Worm (Caenorhabditis elegans): Measurements from ENCODE around the gene rpl-18.

rpl-18 gene

ce11 chrIV:13764708-13765107 lies 13.0 kb upstream of the rpl-18 start:
- no peak for TF ChIP-seq hmg-4 (GFP tag; optimal IDR thresholded peaks at IDR 0.05)
- no peak for TF ChIP-seq ceh-36 (tag; optimal IDR thresholded peaks at IDR 0.05)
- no peak for TF ChIP-seq ets-7 (tag; optimal IDR thresholded peaks at IDR 0.05)
- no peak for TF ChIP-seq flt-1 (GFP tag; IDR thresholded peaks at IDR 0.05)
- no peak for TF ChIP-seq ceh-13 (GFP tag; optimal IDR thresholded peaks at IDR 0.05)
- TF ChIP-seq ama-1 (optimal IDR thresholded peaks at IDR 0.05) = no peak
- no peak for TF ChIP-seq tra-4 (tag; optimal IDR thresholded peaks at IDR 0.05)
- TF ChIP-seq hnd-1 (tag; optimal IDR thresholded peaks at IDR 0.05) = no peak
- TF ChIP-seq B0310.2 (tag; optimal IDR thresholded peaks at IDR 0.05) = no peak
- no peak for TF ChIP-seq pes-1 (GFP tag; IDR thresholded peaks at IDR 0.05)
- TF ChIP-seq aly-1 (tag; optimal IDR thresholded peaks at IDR 0.05) = no peak
- TF ChIP-seq scrt-1 (GFP tag; IDR thresholded peaks at IDR 0.05) = no peak
- TF ChIP-seq sea-1 (GFP tag; conservative IDR thresholded peaks at IDR 0.05) = no peak
- no peak for TF ChIP-seq tbx-37 (GFP tag; conservative IDR thresholded peaks at IDR 0.05)
- TF ChIP-seq hmbx-1 (tag; optimal IDR thresholded peaks at IDR 0.05) = no peak
- no peak for TF ChIP-seq tbx-11 (GFP tag; IDR thresholded peaks at IDR 0.05)
- no peak for TF ChIP-seq F13C5.2 (tag; optimal IDR thresholded peaks at IDR 0.05)

ce11 chrIV:13774578-13774977 lies 3.1 kb upstream of the rpl-18 start, which contains the start of gene Y45F10D.2:
Y45F10D.2 (minus strand) TSS chrIV:13774678.
- no peak for TF ChIP-seq scrt-1 (GFP tag; IDR thresholded peaks at IDR 0.05)
- TF ChIP-seq hnd-1 (tag; optimal IDR thresholded peaks at IDR 0.05) = no peak
- TF ChIP-seq ama-1 (optimal IDR thresholded peaks at IDR 0.05) = no peak
- TF ChIP-seq aly-1 (tag; optimal IDR thresholded peaks at IDR 0.05) = no peak
- no peak for TF ChIP-seq hmg-4 (GFP tag; optimal IDR thresholded peaks at IDR 0.05)
- no peak for TF ChIP-seq pes-1 (GFP tag; IDR thresholded peaks at IDR 0.05)
- no peak for TF ChIP-seq ceh-36 (tag; optimal IDR thresholded peaks at IDR 0.05)
- no peak for TF ChIP-seq B0310.2 (tag; optimal IDR thresholded peaks at IDR 0.05)
- no peak for TF ChIP-seq tbx-11 (GFP tag; IDR thresholded peaks at IDR 0.05)
- TF ChIP-seq ets-7 (tag; optimal IDR thresholded peaks at IDR 0.05) = no peak
- TF ChIP-seq hmbx-1 (tag; optimal IDR thresholded peaks at IDR 0.05) = no peak
- no peak for TF ChIP-seq tbx-37 (GFP tag; conservative IDR thresholded peaks at IDR 0.05)
- no peak for TF ChIP-seq flt-1 (GFP tag; IDR thresholded peaks at IDR 0.05)
- TF ChIP-seq tra-4 (tag; optimal IDR thresholded peaks at IDR 0.05) = no peak
- no peak for TF ChIP-seq ceh-13 (GFP tag; optimal IDR thresholded peaks at IDR 0.05)
- TF ChIP-seq sea-1 (GFP tag; conservative IDR thresholded peaks at IDR 0.05) = no peak
- TF ChIP-seq F13C5.2 (tag; optimal IDR thresholded peaks at IDR 0.05) = no peak

- no peak for TF ChIP-seq pes-1 (GFP tag; IDR thresholded peaks at IDR 0.05)
- TF ChIP-seq hnd-1 (tag; optimal IDR thresholded peaks at IDR 0.05) = no peak
- no peak for TF ChIP-seq hmbx-1 (tag; optimal IDR thresholded peaks at IDR 0.05)
- TF ChIP-seq sea-1 (GFP tag; conservative IDR thresholded peaks at IDR 0.05) = no peak
- TF ChIP-seq tbx-37 (GFP tag; conservative IDR thresholded peaks at IDR 0.05) = no peak
- TF ChIP-seq scrt-1 (GFP tag; IDR thresholded peaks at IDR 0.05) = no peak
- no peak for TF ChIP-seq ama-1 (optimal IDR thresholded peaks at IDR 0.05)
- no peak for TF ChIP-seq ets-7 (tag; optimal IDR thresholded peaks at IDR 0.05)
- TF ChIP-seq hmg-4 (GFP tag; optimal IDR thresholded peaks at IDR 0.05) = no peak
- no peak for TF ChIP-seq flt-1 (GFP tag; IDR thresholded peaks at IDR 0.05)
- TF ChIP-seq aly-1 (tag; optimal IDR thresholded peaks at IDR 0.05) = no peak
- no peak for TF ChIP-seq tbx-11 (GFP tag; IDR thresholded peaks at IDR 0.05)
- TF ChIP-seq B0310.2 (tag; optimal IDR thresholded peaks at IDR 0.05) = no peak
- TF ChIP-seq ceh-13 (GFP tag; optimal IDR thresholded peaks at IDR 0.05) = no peak
- TF ChIP-seq F13C5.2 (tag; optimal IDR thresholded peaks at IDR 0.05) = no peak
- no peak for TF ChIP-seq tra-4 (tag; optimal IDR thresholded peaks at IDR 0.05)
- TF ChIP-seq ceh-36 (tag; optimal IDR thresholded peaks at IDR 0.05) = no peak
These were observed 1.6 kb upstream of the rpl-18 start, which contains the start of gene Y45F10D.16 for ce11 chrIV:13776115-13776514. Y45F10D.16 (plus strand) TSS chrIV:13776415.

ce11 chrIV:13776745-13777144 lies 920 bp upstream of the rpl-18 start:
- no peak for TF ChIP-seq sea-1 (GFP tag; conservative IDR thresholded peaks at IDR 0.05)
- TF ChIP-seq ceh-36 (tag; optimal IDR thresholded peaks at IDR 0.05) = no peak
- no peak for TF ChIP-seq B0310.2 (tag; optimal IDR thresholded peaks at IDR 0.05)
- no peak for TF ChIP-seq F13C5.2 (tag; optimal IDR thresholded peaks at IDR 0.05)
- TF ChIP-seq tbx-37 (GFP tag; conservative IDR thresholded peaks at IDR 0.05) = no peak
- TF ChIP-seq aly-1 (tag; optimal IDR thresholded peaks at IDR 0.05) = no peak
- no peak for TF ChIP-seq hnd-1 (tag; optimal IDR thresholded peaks at IDR 0.05)
- TF ChIP-seq hmbx-1 (tag; optimal IDR thresholded peaks at IDR 0.05) = no peak
- TF ChIP-seq scrt-1 (GFP tag; IDR thresholded peaks at IDR 0.05) = no peak

- no peak for TF ChIP-seq F13C5.2 (tag; optimal IDR thresholded peaks at IDR 0.05)
- TF ChIP-seq tbx-11 (GFP tag; IDR thresholded peaks at IDR 0.05) = no peak
- no peak for TF ChIP-seq sea-1 (GFP tag; conservative IDR thresholded peaks at IDR 0.05)
- no peak for TF ChIP-seq tra-4 (tag; optimal IDR thresholded peaks at IDR 0.05)
- no peak for TF ChIP-seq B0310.2 (tag; optimal IDR thresholded peaks at IDR 0.05)
- TF ChIP-seq ceh-13 (GFP tag; optimal IDR thresholded peaks at IDR 0.05) = no peak
- no peak for TF ChIP-seq scrt-1 (GFP tag; IDR thresholded peaks at IDR 0.05)
- no peak for TF ChIP-seq pes-1 (GFP tag; IDR thresholded peaks at IDR 0.05)
- no peak for TF ChIP-seq hmbx-1 (tag; optimal IDR thresholded peaks at IDR 0.05)
- TF ChIP-seq tbx-37 (GFP tag; conservative IDR thresholded peaks at IDR 0.05) = no peak
- no peak for TF ChIP-seq flt-1 (GFP tag; IDR thresholded peaks at IDR 0.05)
These were observed 1.0 kb downstream of the rpl-18 start, which contains the start of gene gly-10 for ce11 chrIV:13778710-13779109. gly-10 (plus strand) TSS chrIV:13779096.

- TF ChIP-seq pes-1 (GFP tag; IDR thresholded peaks at IDR 0.05) = no peak
- TF ChIP-seq tra-4 (tag; optimal IDR thresholded peaks at IDR 0.05) = no peak
- no peak for TF ChIP-seq ama-1 (optimal IDR thresholded peaks at IDR 0.05)
- no peak for TF ChIP-seq hnd-1 (tag; optimal IDR thresholded peaks at IDR 0.05)
- TF ChIP-seq B0310.2 (tag; optimal IDR thresholded peaks at IDR 0.05) = no peak
These were observed 4.7 kb downstream of the rpl-18 start for ce11 chrIV:13782319-13782718.

- TF ChIP-seq pes-1 (GFP tag; IDR thresholded peaks at IDR 0.05) = no peak
- TF ChIP-seq hmg-4 (GFP tag; optimal IDR thresholded peaks at IDR 0.05) = no peak
These were observed 5.8 kb downstream of the rpl-18 start, which contains the start of gene iscu-1 for ce11 chrIV:13783237-13784012. iscu-1 (plus strand) TSS chrIV:13783962.
